Worm (Caenorhabditis elegans): Measurements from ENCODE around the gene C36C9.11.
"Not testable (repeated sequence)": the region's sequence is repeated elsewhere in the genome, so short reads cannot be mapped to it uniquely, and the experiment has no call there.

- TF ChIP-seq fkh-10 (GFP tag; optimal IDR thresholded peaks at IDR 0.05); sox-4 (tag; optimal IDR thresholded peaks at IDR 0.05); hlh-6 (tag; optimal IDR thresholded peaks at IDR 0.05); C38D4.7 (GFP tag; optimal IDR thresholded peaks at IDR 0.05); nhr-232 (tag; optimal IDR thresholded peaks at IDR 0.05); tbx-2 (tag; optimal IDR thresholded peaks at IDR 0.05); nhr-11 (tag; optimal IDR thresholded peaks at IDR 0.05); unc-3 (GFP tag; conservative IDR thresholded peaks at IDR 0.05); unc-3 (tag; optimal IDR thresholded peaks at IDR 0.05); ceh-30 (tag; optimal IDR thresholded peaks at IDR 0.05); lin-11 (tag; optimal IDR thresholded peaks at IDR 0.05); ztf-16 (tag; optimal IDR thresholded peaks at IDR 0.05); pha-4 (tag; optimal IDR thresholded peaks at IDR 0.05): not testable (repeated sequence)
Measured at ce11 chrX:1689996-1690395, 2.8 kb downstream of the C36C9.11 start, which contains the start of gene C36C9.12.

Data from whole organism, late embryonic.